Worm (Caenorhabditis elegans) whole organism, L1 larva: ENCODE measurements around the gene hpo-18.

Experiments used
- C04F5.9 ChIP-seq: sonication (generic microtip); optimal IDR thresholded peaks from 2 replicates; lab custom pipeline; 2016; ENCODE audit warnings: missing genetic modification characterization, missing compliant biosample characterization
- alr-1 ChIP-seq: fragments of 200-800 bp; sonication (Bioruptor generic); optimal IDR thresholded peaks from 2 replicates; lab custom pipeline; 2018; ENCODE audit warnings: borderline replicate concordance, mild to moderate bottlenecking, missing genetic modification characterization, missing compliant biosample characterization
- aly-2 ChIP-seq: fragments of 150-350 bp; optimal IDR thresholded peaks from 2 replicates; lab custom pipeline; 2014; ENCODE audit warnings: missing biosample characterization, missing genetic modification characterization
- ama-1 ChIP-seq: fragments of 150-350 bp; optimal IDR thresholded peaks from 2 replicates; lab custom pipeline; 2014
- ceh-63 ChIP-seq: fragments of 200-800 bp; sonication (Bioruptor generic); optimal IDR thresholded peaks from 2 replicates; lab custom pipeline; 2018; ENCODE audit warnings: mild to moderate bottlenecking, missing genetic modification characterization, missing compliant biosample characterization
- ceh-8 ChIP-seq: fragments of 200-800 bp; sonication (Bioruptor generic); optimal IDR thresholded peaks from 2 replicates; lab custom pipeline; 2018; ENCODE audit warnings: mild to moderate bottlenecking, missing genetic modification characterization, moderate library complexity, missing compliant biosample characterization
- ceh-82 ChIP-seq, 3 experiments: fragments of 150-350 bp in 1 of 3; sonication (generic microtip) in 2 of 3; optimal IDR thresholded peaks; 2 replicates each; lab custom pipeline; 2014 to 2017; ENCODE audit warnings: missing biosample characterization in 3 of 3, missing genetic modification characterization in 3 of 3
- ceh-88 ChIP-seq: fragments of 200-800 bp; sonication (Bioruptor generic); IDR thresholded peaks from 2 replicates; pipeline ENCODE4 v1.3.6; 2022; ENCODE audit warnings: missing genetic modification characterization, missing compliant biosample characterization
- ces-1 ChIP-seq: fragments of 150-350 bp; optimal IDR thresholded peaks from 2 replicates; lab custom pipeline; 2014; ENCODE audit warnings: missing biosample characterization, missing genetic modification reagents, missing genetic modification characterization
- dpl-1 ChIP-seq, 3 experiments: fragments of 150-350 bp in 2 of 3; sonication (generic microtip) in 1 of 3; optimal IDR thresholded peaks; 2 replicates each; lab custom pipeline; 2014 to 2017; ENCODE audit warnings: missing biosample characterization in 3 of 3, missing genetic modification characterization in 3 of 3, missing genetic modification reagents in 3 of 3
- efl-3 ChIP-seq: fragments of 200-800 bp; sonication (Bioruptor generic); optimal IDR thresholded peaks from 2 replicates; lab custom pipeline; 2018; ENCODE audit warnings: mild to moderate bottlenecking, missing genetic modification characterization, missing compliant biosample characterization
- egl-13 ChIP-seq: sonication (generic microtip); optimal IDR thresholded peaks from 2 replicates; lab custom pipeline; 2016; ENCODE audit warnings: missing genotype, missing genetic modification reagents, missing genetic modification characterization, missing compliant biosample characterization
- egl-27 ChIP-seq, 2 experiments: fragments of 150-350 bp in 1 of 2; sonication (generic microtip); optimal IDR thresholded peaks; 3 replicates each; lab custom pipeline; 2017 to 2018; ENCODE audit warnings: missing biosample characterization in 2 of 2, missing genetic modification characterization in 2 of 2, missing genetic modification reagents in 2 of 2
- elt-2 ChIP-seq: sonication (generic microtip); optimal IDR thresholded peaks from 2 replicates; lab custom pipeline; 2016; ENCODE audit warnings: missing genetic modification characterization, mild to moderate bottlenecking, inconsistent platforms, missing compliant biosample characterization, missing genetic modification reagents
- fkh-10 ChIP-seq: sonication (generic microtip); optimal IDR thresholded peaks from 2 replicates; lab custom pipeline; 2017; ENCODE audit warnings: missing biosample characterization, missing genetic modification reagents, missing genetic modification characterization
- fkh-4 ChIP-seq: sonication (generic microtip); optimal IDR thresholded peaks from 2 replicates; lab custom pipeline; 2016; ENCODE audit warnings: missing compliant biosample characterization, missing genetic modification characterization, borderline replicate concordance
- fkh-8 ChIP-seq: sonication (generic microtip); optimal IDR thresholded peaks from 2 replicates; lab custom pipeline; 2016; ENCODE audit warnings: mild to moderate bottlenecking, missing genetic modification characterization, missing compliant biosample characterization
- fos-1 ChIP-seq: fragments of 150-350 bp; optimal IDR thresholded peaks from 2 replicates; lab custom pipeline; 2014; ENCODE audit warnings: missing biosample characterization, missing genetic modification characterization
- grh-1 ChIP-seq: fragments of 200-800 bp; sonication (Bioruptor generic); IDR thresholded peaks from 2 replicates; pipeline ENCODE4 v1.3.6; 2022; ENCODE audit warnings: missing genetic modification reagents, missing genetic modification characterization, missing compliant biosample characterization
- hlh-4 ChIP-seq: sonication (generic microtip); optimal IDR thresholded peaks from 2 replicates; lab custom pipeline; 2016; ENCODE audit warnings: mild to moderate bottlenecking, missing genetic modification characterization, missing compliant biosample characterization
- hpl-2 ChIP-seq: fragments of 150-350 bp; optimal IDR thresholded peaks from 2 replicates; lab custom pipeline; 2014; ENCODE audit warnings: missing biosample characterization, missing genetic modification reagents, missing genetic modification characterization
- irx-1 ChIP-seq: sonication (generic microtip); optimal IDR thresholded peaks from 2 replicates; lab custom pipeline; 2016; ENCODE audit warnings: missing genetic modification characterization, missing compliant biosample characterization
- jun-1 ChIP-seq: fragments of 150-350 bp; optimal IDR thresholded peaks from 2 replicates; lab custom pipeline; 2014; ENCODE audit warnings: missing biosample characterization, missing genetic modification reagents, missing genetic modification characterization
- lin-13 ChIP-seq: fragments of 150-350 bp; optimal IDR thresholded peaks from 2 replicates; lab custom pipeline; 2014; ENCODE audit warnings: missing biosample characterization, missing genetic modification reagents, missing genetic modification characterization
- lin-14 ChIP-seq: fragments of 200-800 bp; sonication (Bioruptor generic); optimal IDR thresholded peaks from 2 replicates; lab custom pipeline; 2018; ENCODE audit warnings: mild to moderate bottlenecking, missing genetic modification characterization, moderate library complexity, missing compliant biosample characterization
- lin-35 ChIP-seq, 2 experiments: fragments of 150-350 bp; optimal IDR thresholded peaks; 2 replicates each; lab custom pipeline; 2014; ENCODE audit warnings: missing biosample characterization in 2 of 2, missing genetic modification characterization in 2 of 2, missing genetic modification reagents in 2 of 2
- lin-39 ChIP-seq: fragments of 150-350 bp; optimal IDR thresholded peaks from 2 replicates; lab custom pipeline; 2014; ENCODE audit warnings: missing biosample characterization, missing genetic modification reagents, missing genetic modification characterization
- lir-3 ChIP-seq: sonication (generic microtip); optimal IDR thresholded peaks from 2 replicates; lab custom pipeline; 2016; ENCODE audit warnings: mild to moderate bottlenecking, missing genetic modification characterization, moderate library complexity, missing compliant biosample characterization; ENCODE audit not compliant: poor library complexity
- lsy-2 ChIP-seq, 2 experiments: fragments of 150-350 bp; optimal IDR thresholded peaks; 2 replicates each; lab custom pipeline; 2014; ENCODE audit warnings: missing biosample characterization in 2 of 2, missing genetic modification characterization in 2 of 2
- mab-9 ChIP-seq: fragments of 200-800 bp; sonication (Bioruptor generic); IDR thresholded peaks from 2 replicates; pipeline ENCODE4 v1.3.6; 2022; ENCODE audit warnings: missing genetic modification reagents, missing genetic modification characterization, missing compliant biosample characterization
- mef-2 ChIP-seq: fragments of 150-350 bp; optimal IDR thresholded peaks from 2 replicates; lab custom pipeline; 2014; ENCODE audit warnings: missing biosample characterization, missing genetic modification characterization
- nhr-12 ChIP-seq: sonication (generic microtip); optimal IDR thresholded peaks from 2 replicates; lab custom pipeline; 2017; ENCODE audit warnings: missing biosample characterization, missing genetic modification characterization
- nhr-19 ChIP-seq: fragments of 200-800 bp; sonication (Bioruptor generic); conservative IDR thresholded peaks from 2 replicates; pipeline ENCODE4 v1.3.6; 2022; ENCODE audit warnings: missing genetic modification characterization, missing compliant biosample characterization
- nhr-20 ChIP-seq: sonication (generic microtip); optimal IDR thresholded peaks from 2 replicates; lab custom pipeline; 2016; ENCODE audit warnings: mild to moderate bottlenecking, missing genetic modification characterization, missing compliant biosample characterization
- nhr-47 ChIP-seq: sonication (generic microtip); optimal IDR thresholded peaks from 2 replicates; lab custom pipeline; 2016; ENCODE audit warnings: mild to moderate bottlenecking, missing genetic modification characterization, moderate library complexity, missing compliant biosample characterization
- nhr-71 ChIP-seq: sonication (generic microtip); optimal IDR thresholded peaks from 2 replicates; lab custom pipeline; 2016; ENCODE audit warnings: mild to moderate bottlenecking, missing genetic modification characterization, moderate library complexity, missing compliant biosample characterization
- nhr-84 ChIP-seq: sonication (generic microtip); optimal IDR thresholded peaks from 2 replicates; lab custom pipeline; 2017; ENCODE audit warnings: missing biosample characterization, missing genetic modification characterization
- nhr-85 ChIP-seq: sonication (generic microtip); peaks from one replicate; lab custom pipeline; 2016; ENCODE audit warnings: missing genetic modification characterization, inconsistent platforms, missing compliant biosample characterization
- pax-3 ChIP-seq: fragments of 200-800 bp; sonication (Bioruptor generic); optimal IDR thresholded peaks from 2 replicates; lab custom pipeline; 2018; ENCODE audit warnings: mild to moderate bottlenecking, missing genetic modification characterization, moderate library complexity, missing compliant biosample characterization
- rnt-1 ChIP-seq: sonication (generic microtip); optimal IDR thresholded peaks from 2 replicates; lab custom pipeline; 2016; ENCODE audit warnings: mild to moderate bottlenecking, missing genetic modification characterization, moderate library complexity, missing compliant biosample characterization
- skn-1 ChIP-seq: fragments of 150-350 bp; optimal IDR thresholded peaks from 2 replicates; lab custom pipeline; 2014; ENCODE audit warnings: missing biosample characterization, missing genetic modification characterization
- sptf-1 ChIP-seq: fragments of 150-350 bp; optimal IDR thresholded peaks from 2 replicates; lab custom pipeline; 2014; ENCODE audit warnings: missing biosample characterization, missing genetic modification characterization
- sup-37 ChIP-seq: fragments of 200-800 bp; sonication (Bioruptor generic); optimal IDR thresholded peaks from 2 replicates; lab custom pipeline; 2018; ENCODE audit warnings: mild to moderate bottlenecking, missing genetic modification characterization, missing compliant biosample characterization
- unc-30 ChIP-seq: sonication (generic microtip); optimal IDR thresholded peaks from 2 replicates; lab custom pipeline; 2017; ENCODE audit warnings: missing biosample characterization, missing genetic modification characterization
- unc-62 ChIP-seq: fragments of 150-350 bp; optimal IDR thresholded peaks from 2 replicates; lab custom pipeline; 2014; ENCODE audit warnings: missing biosample characterization, missing genetic modification reagents, missing genetic modification characterization
- vab-15 ChIP-seq: sonication (generic microtip); optimal IDR thresholded peaks from 2 replicates; lab custom pipeline; 2017; ENCODE audit warnings: missing genotype, mild to moderate bottlenecking, missing genetic modification characterization, missing compliant biosample characterization
- xbp-1 ChIP-seq: sonication (generic microtip); optimal IDR thresholded peaks from 2 replicates; lab custom pipeline; 2016; ENCODE audit warnings: missing genetic modification characterization, missing compliant biosample characterization
- ztf-11 ChIP-seq, 2 experiments: sonication (generic microtip); optimal IDR thresholded peaks; 2 replicates each; lab custom pipeline; 2016 to 2017; ENCODE audit warnings: missing genetic modification characterization in 2 of 2, missing biosample characterization in 1 of 2, missing compliant biosample characterization in 1 of 2
- ztf-4 ChIP-seq: fragments of 150-350 bp; optimal IDR thresholded peaks from 2 replicates; lab custom pipeline; 2014; ENCODE audit warnings: missing biosample characterization, missing genetic modification characterization

Gene hpo-18

ce11 chrV:4357369-4357768, 11.1 kb upstream of the hpo-18 start (continued):
- TF ChIP-seq skn-1 (tag; lab: Kevin White, UChicago) (peak; percentile 38), nhr-85 (tag; lab: Kevin White, UChicago) (no peak), nhr-20 (no peak), nhr-71 (tag; lab: Kevin White, UChicago) (peak; percentile 46), lin-39 (no peak), ces-1 (GFP tag; lab: Kevin White, UChicago) (peak; percentile 36), jun-1 (tag; lab: Kevin White, UChicago) (no peak), nhr-47 (tag; lab: Kevin White, UChicago) (peak; percentile 22), lsy-2 (tag; optimal IDR thresholded peaks at IDR 0.05; lab: Kevin White, UChicago) (peak in 1 of 2 experiments; percentile 36), ztf-4 (tag; lab: Kevin White, UChicago) (no peak), rnt-1 (tag; lab: Kevin White, UChicago) (peak; percentile 6), lin-14 (GFP tag; lab: Kevin White, UChicago) (peak; percentile 80), mab-9 (GFP tag; lab: Robert Waterston, UW) (no peak), mef-2 (no peak), ceh-63 (GFP tag; lab: Kevin White, UChicago) (no peak), unc-30 (no peak), ceh-88 (GFP tag; lab: Robert Waterston, UW) (no peak), fos-1 (tag; lab: Kevin White, UChicago) (no peak), fkh-10 (no peak), dpl-1 (GFP tag; optimal IDR thresholded peaks at IDR 0.05; lab: Kevin White, UChicago) (no peak), grh-1 (GFP tag; lab: Robert Waterston, UW) (no peak), lin-13 (no peak), nhr-12 (tag; lab: Kevin White, UChicago) (no peak), alr-1 (no peak), efl-3 (GFP tag; lab: Kevin White, UChicago) (no peak), fkh-8 (tag; lab: Kevin White, UChicago) (no peak), elt-2 (tag; lab: Kevin White, UChicago) (no peak), aly-2 (tag; lab: Kevin White, UChicago) (no peak), egl-27 (tag; optimal IDR thresholded peaks at IDR 0.05; lab: Kevin White, UChicago) (no peak), pax-3 (tag; lab: Kevin White, UChicago) (no peak), vab-15 (no peak), lin-35 (GFP tag; optimal IDR thresholded peaks at IDR 0.05; lab: Kevin White, UChicago) (no peak), nhr-84 (no peak), ceh-82 (tag; optimal IDR thresholded peaks at IDR 0.05; lab: Kevin White, UChicago) (peak in 2 of 3 experiments; percentile 15 to 56), xbp-1 (tag; lab: Kevin White, UChicago) (no peak), unc-62 (no peak), fkh-4 (tag; lab: Kevin White, UChicago) (no peak), lir-3 (tag; lab: Kevin White, UChicago) (no peak), C04F5.9 (no peak), sup-37 (GFP tag; lab: Kevin White, UChicago) (no peak)
- TF ChIP-seq, all 84 proteins: peak for 13

ce11 chrV:4356047-4356612, 9.9 kb upstream of the hpo-18 start:
- TF ChIP-seq nhr-20 (no peak), xbp-1 (tag; lab: Kevin White, UChicago) (no peak), skn-1 (tag; lab: Kevin White, UChicago) (no peak), ama-1 (lab: Kevin White, UChicago) (no peak), ceh-8 (GFP tag; lab: Kevin White, UChicago) (no peak), ztf-11 (tag; optimal IDR thresholded peaks at IDR 0.05; lab: Kevin White, UChicago) (no peak), unc-62 (no peak), nhr-84 (no peak), nhr-71 (tag; lab: Kevin White, UChicago) (peak; percentile 24), lir-3 (tag; lab: Kevin White, UChicago) (no peak), lin-14 (GFP tag; lab: Kevin White, UChicago) (peak; percentile 52), hpl-2 (GFP tag; lab: Kevin White, UChicago) (no peak), sptf-1 (tag; lab: Kevin White, UChicago) (no peak), irx-1 (tag; lab: Kevin White, UChicago) (no peak), nhr-19 (no peak), hlh-4 (tag; lab: Kevin White, UChicago) (no peak), egl-13 (tag; lab: Kevin White, UChicago) (no peak)
